Fruit fly (Drosophila melanogaster) whole organism, embryonic: ENCODE results near the gene veli.
A peak's percentile ranks its signal among the peaks of the same experiment; 100 is the strongest.

Experiments
- Antp ChIP-seq: fragments of 200-800 bp; sonication (Bioruptor generic); optimal IDR thresholded peaks from 3 replicates; lab custom pipeline; 2016; ENCODE audit warnings: missing biosample characterization, missing genetic modification characterization
- CG10431 ChIP-seq: fragments of 200-800 bp; sonication (Bioruptor generic); optimal IDR thresholded peaks from 3 replicates; lab custom pipeline; 2018; ENCODE audit warnings: missing biosample characterization, mild to moderate bottlenecking, missing genetic modification characterization
- CG10959 ChIP-seq: fragments of 200-800 bp; sonication (Bioruptor generic); IDR thresholded peaks from 2 replicates; pipeline ENCODE4 v1.3.6; 2022; ENCODE audit warnings: missing biosample characterization, missing genetic modification characterization
- CG10979 ChIP-seq: fragments of 200-800 bp; sonication (Bioruptor generic); optimal IDR thresholded peaks from 2 replicates; lab custom pipeline; 2018; ENCODE audit warnings: missing biosample characterization, mild to moderate bottlenecking, missing genetic modification characterization, moderate library complexity
- CG12391 ChIP-seq: fragments of 200-800 bp; sonication (Bioruptor generic); optimal IDR thresholded peaks from 3 replicates; lab custom pipeline; 2018; ENCODE audit warnings: missing biosample characterization, mild to moderate bottlenecking, missing genetic modification characterization, moderate library complexity
- CG12659 ChIP-seq: fragments of 200-800 bp; sonication (Bioruptor generic); optimal IDR thresholded peaks from 3 replicates; lab custom pipeline; 2017; ENCODE audit warnings: mild to moderate bottlenecking, missing biosample characterization, missing genetic modification reagents, missing genetic modification characterization
- CG1603 ChIP-seq: fragments of 200-800 bp; sonication (Bioruptor generic); optimal IDR thresholded peaks from 2 replicates; lab custom pipeline; 2019; ENCODE audit warnings: missing biosample characterization, mild to moderate bottlenecking, missing genetic modification characterization, moderate library complexity
- CG17912 ChIP-seq: fragments of 200-800 bp; sonication (Bioruptor generic); optimal IDR thresholded peaks from 2 replicates; lab custom pipeline; 2018; ENCODE audit warnings: missing biosample characterization, mild to moderate bottlenecking, missing genetic modification characterization
- CG18619 ChIP-seq: fragments of 200-800 bp; sonication (Bioruptor generic); optimal IDR thresholded peaks from 3 replicates; lab custom pipeline; 2017; ENCODE audit warnings: missing biosample characterization, mild to moderate bottlenecking, missing genetic modification characterization
- CG30403 ChIP-seq: fragments of 200-800 bp; sonication (Bioruptor generic); optimal IDR thresholded peaks from 3 replicates; lab custom pipeline; 2016; ENCODE audit warnings: missing biosample characterization, missing genetic modification characterization
- CG5953 ChIP-seq: fragments of 200-800 bp; sonication (Bioruptor generic); IDR thresholded peaks from 2 replicates; pipeline ENCODE4 v1.3.6; 2022; ENCODE audit warnings: missing biosample characterization, missing genetic modification characterization
- CG6791 ChIP-seq: fragments of 200-800 bp; sonication (Bioruptor generic); IDR thresholded peaks from 3 replicates; pipeline ENCODE4 v1.3.6; 2022; ENCODE audit warnings: missing biosample characterization, missing genetic modification characterization; ENCODE audit not compliant: partially characterized antibody
- CG7839 ChIP-seq: fragments of 200-800 bp; sonication (Bioruptor generic); optimal IDR thresholded peaks from 3 replicates; lab custom pipeline; 2018; ENCODE audit warnings: missing biosample characterization, mild to moderate bottlenecking, missing genetic modification characterization, moderate library complexity
- CG8944 ChIP-seq: fragments of 200-800 bp; sonication (Bioruptor generic); optimal IDR thresholded peaks from 3 replicates; lab custom pipeline; 2016; ENCODE audit warnings: missing biosample characterization, missing genetic modification characterization
- CG9215 ChIP-seq: fragments of 200-800 bp; sonication (Bioruptor generic); IDR thresholded peaks from 2 replicates; pipeline ENCODE4 v1.3.6; 2022; ENCODE audit warnings: missing biosample characterization, missing genetic modification characterization
- D19A ChIP-seq: fragments of 200-800 bp; optimal IDR thresholded peaks from 3 replicates; lab custom pipeline; 2019; ENCODE audit warnings: missing biosample characterization, mild to moderate bottlenecking, missing genetic modification characterization, moderate library complexity
- Doc2 ChIP-seq: fragments of 200-800 bp; sonication (Bioruptor generic); IDR thresholded peaks from 2 replicates; pipeline ENCODE4 v1.3.6; 2022; ENCODE audit warnings: missing biosample characterization, missing genetic modification characterization
- Drgx ChIP-seq: fragments of 200-800 bp; sonication (Bioruptor generic); IDR thresholded peaks from 2 replicates; pipeline ENCODE4 v1.3.6; 2022; ENCODE audit warnings: missing biosample characterization, missing genetic modification characterization
- Ets65A ChIP-seq: fragments of 200-800 bp; sonication (Bioruptor generic); peaks from one replicate; lab custom pipeline; 2016; ENCODE audit warnings: missing biosample characterization, missing genetic modification characterization
- Fer2 ChIP-seq: fragments of 200-800 bp; sonication (Bioruptor generic); optimal IDR thresholded peaks from 2 replicates; lab custom pipeline; 2018; ENCODE audit warnings: missing biosample characterization, mild to moderate bottlenecking, missing genetic modification characterization, moderate library complexity
- HLH3B ChIP-seq: fragments of 200-800 bp; sonication (Bioruptor generic); IDR thresholded peaks from 2 replicates; pipeline ENCODE4 v1.3.6; 2022; ENCODE audit warnings: missing biosample characterization, missing genetic modification characterization
- HLH4C ChIP-seq: fragments of 200-800 bp; sonication (Bioruptor generic); IDR thresholded peaks from 3 replicates; pipeline ENCODE4 v1.3.6; 2022; ENCODE audit warnings: missing biosample characterization, missing genetic modification characterization; ENCODE audit not compliant: partially characterized antibody
- Hand ChIP-seq: fragments of 200-800 bp; sonication (Bioruptor generic); optimal IDR thresholded peaks from 2 replicates; lab custom pipeline; 2017; ENCODE audit warnings: mild to moderate bottlenecking, missing biosample characterization, missing genetic modification reagents, missing genetic modification characterization
- Lpt ChIP-seq: fragments of >200 bp; optimal IDR thresholded peaks from 2 replicates; lab custom pipeline; 2018; ENCODE audit warnings: missing biosample characterization, missing genetic modification characterization
- MESR4 ChIP-seq: fragments of 200-800 bp; sonication (Bioruptor generic); optimal IDR thresholded peaks from 2 replicates; lab custom pipeline; 2018; ENCODE audit warnings: missing biosample characterization, mild to moderate bottlenecking, missing genetic modification characterization, moderate library complexity
- Nf-YC ChIP-seq: fragments of 200-800 bp; optimal IDR thresholded peaks from 3 replicates; lab custom pipeline; 2019; ENCODE audit warnings: missing biosample characterization, mild to moderate bottlenecking, missing genetic modification characterization, moderate library complexity
- PHDP ChIP-seq: fragments of 200-800 bp; sonication (Bioruptor generic); optimal IDR thresholded peaks from 3 replicates; lab custom pipeline; 2018; ENCODE audit warnings: missing biosample characterization, mild to moderate bottlenecking, missing genetic modification characterization, moderate library complexity
- Taf1 ChIP-seq: fragments of 200-800 bp; sonication (Bioruptor generic); IDR thresholded peaks from 2 replicates; pipeline ENCODE4 v1.3.6; 2022; ENCODE audit warnings: missing biosample characterization, missing genetic modification characterization
- ab ChIP-seq: fragments of 200-800 bp; sonication (Bioruptor generic); optimal IDR thresholded peaks from 2 replicates; lab custom pipeline; 2016; ENCODE audit warnings: missing biosample characterization, missing genetic modification characterization
- aop ChIP-seq: fragments of 200-800 bp; sonication (Bioruptor generic); IDR thresholded peaks from 2 replicates; pipeline ENCODE4 v1.3.6; 2022; ENCODE audit warnings: missing biosample characterization, missing genetic modification characterization
- bigmax ChIP-seq: fragments of 200-800 bp; sonication (Bioruptor generic); optimal IDR thresholded peaks from 2 replicates; lab custom pipeline; 2018; ENCODE audit warnings: missing biosample characterization, mild to moderate bottlenecking, missing genetic modification characterization
- crp ChIP-seq, 2 experiments: fragments of 200-800 bp; sonication (Bioruptor generic); optimal IDR thresholded peaks; 2 replicates in 1 of 2; 3 replicates in 1 of 2; lab custom pipeline; 2017; ENCODE audit warnings: missing biosample characterization in 2 of 2, missing genetic modification characterization in 2 of 2, mild to moderate bottlenecking in 1 of 2, moderate library complexity in 1 of 2
- eve ChIP-seq, 2 experiments: fragments of >200 bp; optimal IDR thresholded peaks; 2 replicates each; lab custom pipeline; 2017; ENCODE audit warnings: missing biosample characterization in 2 of 2, missing genetic modification characterization in 2 of 2
- fd64A ChIP-seq: fragments of 200-800 bp; sonication (Bioruptor generic); optimal IDR thresholded peaks from 3 replicates; lab custom pipeline; 2018; ENCODE audit warnings: missing biosample characterization, mild to moderate bottlenecking, missing genetic modification characterization
- fru ChIP-seq: fragments of >200 bp; optimal IDR thresholded peaks from 2 replicates; lab custom pipeline; 2017
- hth ChIP-seq: fragments of >200 bp; optimal IDR thresholded peaks from 2 replicates; lab custom pipeline; 2017; ENCODE audit warnings: inconsistent platforms
- jigr1 ChIP-seq: fragments of 200-800 bp; sonication (Bioruptor generic); IDR thresholded peaks from 3 replicates; pipeline ENCODE4 v1.3.6; 2022; ENCODE audit warnings: missing biosample characterization, missing genetic modification characterization
- nerfin-1 ChIP-seq: fragments of 200-800 bp; sonication (Bioruptor generic); optimal IDR thresholded peaks from 3 replicates; lab custom pipeline; 2019; ENCODE audit warnings: missing biosample characterization, mild to moderate bottlenecking, missing genetic modification characterization, moderate library complexity
- onecut ChIP-seq: fragments of 200-800 bp; sonication (Bioruptor generic); IDR thresholded peaks from 2 replicates; pipeline ENCODE4 v1.3.6; 2022; ENCODE audit warnings: missing biosample characterization, missing genetic modification characterization
- org-1 ChIP-seq: fragments of 200-800 bp; sonication (Bioruptor generic); optimal IDR thresholded peaks from 2 replicates; lab custom pipeline; 2017; ENCODE audit warnings: missing biosample characterization, missing genetic modification characterization
- peb ChIP-seq: fragments of 200-800 bp; sonication (Bioruptor generic); IDR thresholded peaks from 2 replicates; pipeline ENCODE4 v1.3.6; 2022; ENCODE audit warnings: missing biosample characterization, missing genetic modification characterization
- pfk ChIP-seq: fragments of 200-800 bp; sonication (Bioruptor generic); optimal IDR thresholded peaks from 2 replicates; lab custom pipeline; 2018; ENCODE audit warnings: missing biosample characterization, mild to moderate bottlenecking, missing genetic modification characterization, moderate library complexity
- pho ChIP-seq: fragments of 200-800 bp; sonication (Bioruptor generic); optimal IDR thresholded peaks from 2 replicates; lab custom pipeline; 2016; ENCODE audit warnings: missing biosample characterization, missing genetic modification characterization
- pum ChIP-seq: fragments of 200-800 bp; sonication (Bioruptor generic); optimal IDR thresholded peaks from 2 replicates; lab custom pipeline; 2016; ENCODE audit warnings: missing biosample characterization, missing genetic modification characterization
- ranshi ChIP-seq: fragments of 200-800 bp; sonication (Bioruptor generic); IDR thresholded peaks from 2 replicates; pipeline ENCODE4 v1.3.6; 2022; ENCODE audit warnings: missing biosample characterization, missing genetic modification characterization
- run ChIP-seq: fragments of 200-800 bp; sonication (Bioruptor generic); optimal IDR thresholded peaks from 3 replicates; lab custom pipeline; 2018; ENCODE audit warnings: missing biosample characterization, mild to moderate bottlenecking, missing genetic modification characterization
- ssp ChIP-seq: fragments of 200-800 bp; sonication (Bioruptor generic); IDR thresholded peaks from 2 replicates; pipeline ENCODE4 v1.3.6; 2022; ENCODE audit warnings: missing biosample characterization, missing genetic modification characterization
- tgo ChIP-seq: fragments of 200-800 bp; sonication (Bioruptor generic); IDR thresholded peaks from 3 replicates; pipeline ENCODE4 v1.3.6; 2022; ENCODE audit warnings: missing biosample characterization, missing genetic modification characterization
- trem ChIP-seq: fragments of 200-800 bp; optimal IDR thresholded peaks from 3 replicates; lab custom pipeline; 2019; ENCODE audit warnings: missing biosample characterization, mild to moderate bottlenecking, missing genetic modification characterization, moderate library complexity
- ttk ChIP-seq: fragments of 200-800 bp; sonication (Bioruptor generic); IDR thresholded peaks from 2 replicates; pipeline ENCODE4 v2.1.2; 2022; ENCODE audit warnings: missing biosample characterization, missing genetic modification characterization
- vfl ChIP-seq: fragments of 200-800 bp; sonication (Bioruptor generic); optimal IDR thresholded peaks from 2 replicates; lab custom pipeline; 2016; ENCODE audit warnings: missing biosample characterization, missing genetic modification characterization

Gene veli

DNA sequence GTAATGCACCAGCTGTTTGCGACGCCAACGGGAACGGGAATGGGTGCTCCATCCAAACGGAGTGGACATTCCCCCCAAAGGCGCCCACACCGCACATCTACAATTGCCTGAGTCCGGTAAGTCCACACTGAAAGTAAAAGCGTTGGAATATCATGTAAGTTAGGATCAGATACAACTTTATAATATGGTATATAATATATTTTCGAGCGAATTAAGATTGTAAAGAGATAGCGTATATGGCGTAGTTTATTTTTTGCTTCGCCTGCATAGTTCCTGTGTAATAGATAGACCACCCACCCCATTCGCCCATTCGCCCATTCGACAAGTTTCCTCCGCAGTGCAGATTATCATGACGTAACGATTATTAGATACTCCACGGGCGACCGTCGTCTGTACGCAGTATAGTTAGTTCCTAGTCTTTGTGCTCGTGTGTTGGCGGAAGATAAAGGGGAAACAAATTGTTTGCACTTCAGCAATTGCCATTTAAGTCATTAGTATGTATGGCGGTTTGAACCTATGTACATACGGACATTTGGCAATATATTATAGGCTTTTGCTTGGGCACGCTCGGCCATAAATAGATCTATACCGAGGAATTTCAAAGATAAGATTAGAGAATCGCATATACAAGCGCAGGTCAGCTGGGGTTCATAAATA is 13.8 kb downstream of the veli start (continued):
- no peak; the same call in 1 of the 2 replicates for TF ChIP-seq Drgx (GFP tag; lab: Robert Waterston, UW)
- TF ChIP-seq CG8944 = no peak
- TF ChIP-seq Doc2 (GFP tag; lab: Robert Waterston, UW) = no peak
- no peak for TF ChIP-seq fru (lab: Kevin White, UChicago)
- no peak for TF ChIP-seq Lpt (GFP tag; lab: Kevin White, UChicago)
- no peak for TF ChIP-seq trem (tag; lab: Kevin White, UChicago)
- TF ChIP-seq tgo (GFP tag; lab: Robert Waterston, UW) = no peak
- no peak for TF ChIP-seq D19A (tag; lab: Kevin White, UChicago)
- TF ChIP-seq Fer2 (tag; lab: Kevin White, UChicago) = no peak
- no peak for TF ChIP-seq run
- no peak for TF ChIP-seq CG30403
- no peak for TF ChIP-seq CG6791 (GFP tag; lab: Robert Waterston, UW)
- TF ChIP-seq CG10979 = no peak
- no peak for TF ChIP-seq CG12391 (tag; lab: Kevin White, UChicago)
- no peak for TF ChIP-seq nerfin-1 (tag; lab: Kevin White, UChicago)
- TF ChIP-seq PHDP (tag; lab: Kevin White, UChicago) = peak; percentile 16
- no peak for TF ChIP-seq Hand (GFP tag; lab: Kevin White, UChicago)
- TF ChIP-seq peb (GFP tag; lab: Robert Waterston, UW) = no peak
- no peak for TF ChIP-seq CG5953 (GFP tag; lab: Robert Waterston, UW)
- TF ChIP-seq CG7839 (tag; lab: Kevin White, UChicago) = no peak
- no peak for TF ChIP-seq aop (GFP tag; lab: Robert Waterston, UW)
- TF ChIP-seq CG12659 (GFP tag; lab: Kevin White, UChicago) = no peak
- no peak for TF ChIP-seq pum (GFP tag; lab: Kevin White, UChicago)
- peak; percentile 21 for TF ChIP-seq pho (GFP tag; lab: Kevin White, UChicago)
- TF ChIP-seq Nf-YC = no peak

DNA sequence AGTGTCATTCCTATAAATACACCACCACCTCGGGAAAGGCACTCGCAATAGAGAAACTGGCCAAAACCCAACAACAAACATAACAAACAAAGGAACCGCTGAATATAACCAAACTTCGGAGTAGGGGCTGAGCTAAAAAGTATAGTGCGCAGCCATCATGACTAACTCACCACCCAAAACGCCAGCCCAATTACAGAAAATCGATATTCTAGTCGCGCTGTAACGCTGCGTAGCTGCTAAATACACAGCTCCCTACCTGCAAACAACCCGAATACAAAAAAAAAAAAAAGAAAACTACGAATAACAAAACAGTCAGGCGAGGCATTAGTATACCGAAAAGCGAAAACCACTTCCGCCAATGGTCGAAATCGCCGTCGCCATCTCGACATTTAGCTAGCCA is 14.7 kb downstream of the veli start:
- TF ChIP-seq fd64A = no peak
- no peak for TF ChIP-seq Taf1
- no peak for TF ChIP-seq ssp (GFP tag; lab: Robert Waterston, UW)
- TF ChIP-seq bigmax (GFP tag; lab: Kevin White, UChicago) = peak; percentile 39
- no peak for TF ChIP-seq CG9215
- no peak for TF ChIP-seq MESR4 (GFP tag; lab: Kevin White, UChicago)
- TF ChIP-seq CG18619 (GFP tag; lab: Kevin White, UChicago) = no peak
- peak; percentile 4 for TF ChIP-seq ab (GFP tag; lab: Kevin White, UChicago)
- TF ChIP-seq vfl (GFP tag; lab: Kevin White, UChicago) = no peak
- TF ChIP-seq HLH3B = no peak
- no peak for TF ChIP-seq crp (GFP tag; optimal IDR thresholded peaks at IDR 0.05; lab: Kevin White, UChicago)
- no peak for TF ChIP-seq org-1 (GFP tag; lab: Kevin White, UChicago)
- no peak for TF ChIP-seq pho (GFP tag; lab: Kevin White, UChicago)
- TF ChIP-seq pfk (GFP tag; lab: Kevin White, UChicago) = no peak
- TF ChIP-seq Ets65A = peak; percentile 55
- no peak for TF ChIP-seq Antp (GFP tag; lab: Kevin White, UChicago)
- no peak for TF ChIP-seq jigr1 (GFP tag; lab: Robert Waterston, UW)
- TF ChIP-seq ttk (GFP tag; lab: Robert Waterston, UW) = no peak
- no peak for TF ChIP-seq ranshi (GFP tag; lab: Robert Waterston, UW)
- no peak for TF ChIP-seq CG1603 (tag; lab: Kevin White, UChicago)
- TF ChIP-seq HLH4C = no peak
- TF ChIP-seq onecut (GFP tag; lab: Robert Waterston, UW) = peak; percentile 96
- no peak for TF ChIP-seq CG17912 (GFP tag; lab: Kevin White, UChicago)
- TF ChIP-seq CG10431 = peak; percentile 10
- no peak for TF ChIP-seq CG10959 (GFP tag; lab: Robert Waterston, UW)
- TF ChIP-seq hth (lab: Kevin White, UChicago) = no peak
- peak in 1 of 2 experiments; percentile 87 for TF ChIP-seq eve (GFP tag; optimal IDR thresholded peaks at IDR 0.05; lab: Kevin White, UChicago)
